Worm (Caenorhabditis elegans): ENCODE data around the gene T24F1.4.

ce11 chrII:11314165-11314564 is at the start of gene T24F1.4:
- TF ChIP-seq unc-86 (tag; optimal IDR thresholded peaks at IDR 0.05): no peak
- no peak for TF ChIP-seq snpc-4 (tag; optimal IDR thresholded peaks at IDR 0.05)
- TF ChIP-seq ceh-88 (GFP tag; IDR thresholded peaks at IDR 0.05): no peak
- no peak for TF ChIP-seq lsy-2 (tag; optimal IDR thresholded peaks at IDR 0.05)
- no peak for TF ChIP-seq zag-1 (tag; optimal IDR thresholded peaks at IDR 0.05)
- no peak for TF ChIP-seq lin-15B (tag; optimal IDR thresholded peaks at IDR 0.05)
- no peak for TF ChIP-seq egl-13 (tag; optimal IDR thresholded peaks at IDR 0.05)
- TF ChIP-seq aly-2 (tag; optimal IDR thresholded peaks at IDR 0.05): no peak
- TF ChIP-seq nhr-12 (tag; optimal IDR thresholded peaks at IDR 0.05): no peak
- TF ChIP-seq lin-13 (GFP tag; optimal IDR thresholded peaks at IDR 0.05): no peak
